Fruit fly (Drosophila melanogaster): ENCODE data around the gene r.
A peak's percentile ranks its signal among the peaks of the same experiment; 100 is the strongest.

Gene r

DNA sequence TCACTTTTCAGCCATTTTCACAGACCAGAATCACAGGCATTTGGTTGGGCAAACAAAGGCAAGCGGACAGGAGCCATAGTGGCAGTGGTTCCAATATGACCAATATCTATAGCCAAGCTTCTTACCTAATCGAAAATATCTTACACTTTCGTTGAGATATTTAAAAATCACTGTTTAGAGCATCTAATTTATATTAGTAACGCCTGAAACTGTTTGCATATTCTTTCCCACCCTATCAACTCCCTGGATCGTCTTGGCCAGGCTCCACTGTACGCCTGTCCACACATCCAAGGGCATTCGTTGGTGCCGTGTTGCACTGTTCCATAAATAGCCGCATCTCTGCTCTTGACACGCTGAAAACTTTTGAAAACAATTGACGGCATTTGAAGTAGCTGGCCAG, 35.3 kb downstream of the r start (continued):
- TF ChIP-seq lbe (GFP tag; optimal IDR thresholded peaks at IDR 0.05) (no peak), Hmr (GFP tag; optimal IDR thresholded peaks at IDR 0.05) (no peak), CG4730 (GFP tag; IDR thresholded peaks at IDR 0.05) (no peak), CG13775 (GFP tag; optimal IDR thresholded peaks at IDR 0.05) (no peak), ac (GFP tag; optimal IDR thresholded peaks at IDR 0.05) (no peak), ap (GFP tag; IDR thresholded peaks at IDR 0.05) (0 out of 2 replicates have a peak, but pooled peaks have one; percentile 3), vnd (GFP tag; IDR thresholded peaks at IDR 0.05; ENCODE audit: partially characterized antibody) (no peak), gfzf (GFP tag; optimal IDR thresholded peaks at IDR 0.05) (no peak), fd64A (GFP tag; optimal IDR thresholded peaks at IDR 0.05) (no peak), CG1792 (GFP tag; optimal IDR thresholded peaks at IDR 0.05) (no peak), CG17829 (tag; optimal IDR thresholded peaks at IDR 0.05) (no peak), CG7839 (tag; optimal IDR thresholded peaks at IDR 0.05) (peak; percentile 45), lilli (GFP tag; optimal IDR thresholded peaks at IDR 0.05) (no peak), CG9932 (GFP tag; IDR thresholded peaks at IDR 0.05) (no peak), CG17359 (tag; optimal IDR thresholded peaks at IDR 0.05) (peak; percentile 42), NC2α (GFP tag; optimal IDR thresholded peaks at IDR 0.05) (no peak), Deaf1 (tag; optimal IDR thresholded peaks at IDR 0.05) (no peak), dm (GFP tag; optimal IDR thresholded peaks at IDR 0.05) (no peak), E2f1 (GFP tag; IDR thresholded peaks at IDR 0.05) (no peak), Dll (GFP tag; IDR thresholded peaks at IDR 0.05; ENCODE audit: partially characterized antibody) (no peak), CG17328 (GFP tag; IDR thresholded peaks at IDR 0.05) (peak; percentile 47), ftz-f1 (GFP tag; optimal IDR thresholded peaks at IDR 0.05) (no peak), hb (GFP tag; IDR thresholded peaks at IDR 0.05; ENCODE audit: partially characterized antibody) (no peak), CG8478 (optimal IDR thresholded peaks at IDR 0.05) (no peak), Hmx (GFP tag; optimal IDR thresholded peaks at IDR 0.05) (no peak), CG10979 (tag; optimal IDR thresholded peaks at IDR 0.05) (peak; percentile 8), crp (GFP tag; optimal IDR thresholded peaks at IDR 0.05) (no peak), CG17385 (GFP tag; optimal IDR thresholded peaks at IDR 0.05) (no peak), Rfx (GFP tag; IDR thresholded peaks at IDR 0.05) (no peak), Dip2 (GFP tag; IDR thresholded peaks at IDR 0.05) (no peak), bsh (GFP tag; optimal IDR thresholded peaks at IDR 0.05) (peak; percentile 18 to 59), CG42726 (GFP tag; IDR thresholded peaks at IDR 0.05; ENCODE audit: partially characterized antibody) (no peak), onecut (GFP tag; IDR thresholded peaks at IDR 0.05) (no peak), bab2 (GFP tag; optimal IDR thresholded peaks at IDR 0.05) (no peak), cg (GFP tag; optimal IDR thresholded peaks at IDR 0.05) (no peak), sd (tag; optimal IDR thresholded peaks at IDR 0.05) (no peak), CG8290 (GFP tag; optimal IDR thresholded peaks at IDR 0.05) (no peak), CG8290 (tag; optimal IDR thresholded peaks at IDR 0.05) (no peak), ems (GFP tag; optimal IDR thresholded peaks at IDR 0.05) (no peak), Hr51 (GFP tag; optimal IDR thresholded peaks at IDR 0.05) (peak in 1 of 2 experiments; percentile 22), tll (GFP tag; optimal IDR thresholded peaks at IDR 0.05) (no peak), CG12659 (GFP tag; optimal IDR thresholded peaks at IDR 0.05) (no peak), sc (optimal IDR thresholded peaks at IDR 0.05) (no peak), sc (GFP tag; optimal IDR thresholded peaks at IDR 0.05) (no peak), fd102C (GFP tag; optimal IDR thresholded peaks at IDR 0.05) (no peak), sim (GFP tag; IDR thresholded peaks at IDR 0.05) (no peak), CG4404 (GFP tag; IDR thresholded peaks at IDR 0.05) (no peak), nerfin-1 (tag; optimal IDR thresholded peaks at IDR 0.05) (peak; percentile 11), CG15479 (GFP tag; optimal IDR thresholded peaks at IDR 0.05) (no peak), oc (tag; optimal IDR thresholded peaks at IDR 0.05) (no peak), ttk (GFP tag; IDR thresholded peaks at IDR 0.05) (0 out of 2 replicates have a peak, but pooled peaks have one; percentile 36)
